Worm (Caenorhabditis elegans) whole organism, dauer: ENCODE data around the gene K06G5.3.

Experiments
- unc-62 ChIP-seq: sonication (generic microtip); optimal IDR thresholded peaks from 2 replicates; lab custom pipeline; 2017; ENCODE audit warnings: missing biosample characterization, missing genetic modification reagents, missing genetic modification characterization

Gene K06G5.3

DNA sequence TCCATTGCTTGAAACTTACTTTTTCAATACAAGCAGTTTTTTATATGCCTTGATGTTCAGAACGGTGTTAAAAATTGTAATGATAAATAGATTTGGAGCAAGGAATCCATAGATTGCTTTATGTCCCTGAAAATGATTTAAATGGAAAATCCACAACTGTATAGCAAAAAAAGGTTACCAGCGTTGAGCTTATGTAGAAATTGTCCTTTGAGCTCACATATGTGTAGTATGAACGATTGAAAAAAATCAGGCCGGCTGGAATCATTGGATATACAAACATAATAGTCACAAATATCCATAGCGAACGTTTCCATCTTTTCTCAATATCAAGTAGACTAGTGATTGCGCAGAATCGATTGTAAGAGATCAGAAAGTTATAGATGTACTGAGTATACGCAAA, 11.3 kb upstream of the K06G5.3 start, which contains the start of gene srg-36:
TSS of gene srg-36 (minus strand) at position 101 of the 400 bp plus-strand sequence.
- TF ChIP-seq unc-62 (GFP tag; lab: Kevin White, UChicago), result no peak

DNA sequence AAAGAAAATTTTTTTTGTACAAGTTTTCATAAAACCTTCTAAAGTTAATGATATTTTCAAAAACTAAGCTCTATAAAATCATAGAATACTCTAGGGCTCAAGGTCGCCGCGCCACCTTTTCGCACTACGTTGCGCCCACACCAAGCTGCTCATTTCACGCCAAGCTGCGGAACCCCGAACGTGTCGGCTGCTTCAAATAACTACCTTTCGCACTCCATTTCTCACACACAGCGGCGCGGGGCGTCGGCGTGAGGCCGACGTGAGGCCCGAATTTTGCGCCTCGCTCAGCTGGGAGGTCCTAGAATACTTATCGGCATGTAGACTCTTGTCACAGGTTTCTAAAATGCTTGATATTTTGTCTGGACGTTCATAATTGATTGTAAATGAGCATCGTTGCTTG, 8.9 kb upstream of the K06G5.3 start:
- TF ChIP-seq unc-62 (GFP tag; lab: Kevin White, UChicago), result no peak

DNA sequence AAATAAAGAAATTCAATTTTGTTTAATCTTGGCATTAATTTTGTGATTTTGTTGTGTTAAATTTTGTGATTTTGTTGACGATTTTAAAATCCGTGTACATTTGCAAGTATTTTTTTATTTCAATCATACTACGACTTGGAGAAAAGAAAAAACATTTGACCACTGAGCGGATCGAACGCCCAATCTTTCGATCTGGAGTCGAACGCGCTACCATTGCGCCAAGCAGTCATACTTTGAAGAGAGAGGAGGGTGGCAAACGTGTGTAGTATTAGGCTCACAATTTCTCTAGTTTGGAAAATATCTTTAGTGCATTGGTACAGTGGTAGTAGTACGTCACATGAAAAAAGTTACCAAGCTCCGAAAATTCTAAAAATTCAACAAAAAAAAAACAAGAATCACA, 5.7 kb upstream of the K06G5.3 start:
- TF ChIP-seq unc-62 (GFP tag; lab: Kevin White, UChicago), result no peak

DNA sequence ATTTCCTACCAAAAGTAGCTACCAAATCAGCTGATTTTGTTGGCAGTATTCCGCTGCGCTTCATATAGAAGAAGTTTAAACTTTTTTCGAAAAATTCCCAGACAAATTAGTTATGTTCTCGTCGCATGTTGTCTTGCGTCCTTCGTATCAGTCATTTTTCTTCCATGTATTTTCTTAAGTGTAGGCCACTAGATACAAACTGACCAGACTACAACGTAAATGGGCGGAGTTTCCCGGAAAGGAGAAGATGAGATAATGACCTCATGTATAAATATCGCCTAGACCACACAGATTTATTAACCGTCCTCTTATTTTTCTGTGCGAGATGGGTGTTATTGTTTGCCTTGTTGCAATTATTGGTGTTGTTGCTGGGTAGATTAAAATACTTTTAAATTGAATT, 2.2 kb upstream of the K06G5.3 start, which contains the start of gene cyp-13B2:
TSS of gene cyp-13B2 (plus strand) at position 301 of the 400 bp plus-strand sequence.
- no peak for TF ChIP-seq unc-62 (GFP tag; lab: Kevin White, UChicago)

ce11 chrX:14214520-14215023, 8.5 kb downstream of the K06G5.3 start, which contains the start of gene K06G5.1:
Gene K06G5.1 (plus strand): TSS chrX:14214973.
- TF ChIP-seq unc-62 (GFP tag; lab: Kevin White, UChicago), result no peak

ce11 chrX:14213314-14213713, 9.7 kb downstream of the K06G5.3 start:
- no peak for TF ChIP-seq unc-62 (GFP tag; lab: Kevin White, UChicago)

- TF ChIP-seq unc-62 (GFP tag; lab: Kevin White, UChicago), result no peak
Measured at ce11 chrX:14207942-14208341, 15.1 kb downstream of the K06G5.3 start, which contains the start of gene ceh-37. Gene ceh-37 (minus strand): TSS chrX:14208000.

- TF ChIP-seq unc-62 (GFP tag; lab: Kevin White, UChicago), result no peak
Measured at ce11 chrX:14206321-14206720, 16.7 kb downstream of the K06G5.3 start.

ce11 chrX:14194251-14194650, 28.8 kb downstream of the K06G5.3 start:
- no peak for TF ChIP-seq unc-62 (GFP tag; lab: Kevin White, UChicago)

DNA sequence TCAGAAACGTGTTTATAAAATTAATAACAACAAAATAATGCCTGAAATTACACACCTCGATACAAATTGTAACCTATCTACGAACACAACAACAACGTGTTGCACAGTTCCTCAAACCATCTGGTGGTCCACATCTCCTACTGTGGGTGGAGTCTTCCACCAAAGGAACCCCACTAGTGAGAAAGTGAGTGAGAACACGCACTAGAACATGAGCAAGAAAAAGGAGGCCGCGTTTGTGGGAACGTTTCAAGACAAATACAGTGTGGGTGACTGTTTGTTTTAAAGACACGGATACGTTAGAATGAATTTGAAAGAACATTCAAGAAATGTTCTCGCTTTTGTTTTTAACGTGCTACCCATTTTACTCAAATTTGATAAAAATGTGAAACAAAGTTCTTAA, 36.6 kb downstream of the K06G5.3 start, which contains the start of gene ceh-36:
TSS of gene ceh-36 (minus strand) at position 101 of the 400 bp plus-strand sequence.
- no peak for TF ChIP-seq unc-62 (GFP tag; lab: Kevin White, UChicago)

DNA sequence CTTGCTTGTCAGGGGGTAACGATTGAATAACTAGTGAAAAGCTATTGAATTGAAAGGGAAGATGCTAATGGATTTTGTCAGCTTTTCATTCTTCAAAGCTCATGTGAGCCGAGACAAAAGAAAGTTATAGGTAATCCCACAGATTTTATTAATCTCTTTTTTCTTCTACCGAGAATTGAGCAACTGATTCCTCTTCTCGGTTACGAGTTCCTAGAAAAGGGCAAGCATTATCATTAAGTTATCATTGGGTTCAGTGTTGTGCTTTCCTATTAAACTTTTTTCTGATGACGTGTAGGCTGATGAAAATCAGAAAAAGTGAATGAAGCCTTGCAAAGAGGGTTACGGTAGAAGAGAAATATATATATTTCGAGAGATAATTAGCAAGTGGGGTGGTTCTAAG, 37.4 kb downstream of the K06G5.3 start:
- TF ChIP-seq unc-62 (GFP tag; lab: Kevin White, UChicago), result no peak

- no peak for TF ChIP-seq unc-62 (GFP tag; lab: Kevin White, UChicago)
Measured at ce11 chrX:14182514-14182913, 40.5 kb downstream of the K06G5.3 start.

DNA sequence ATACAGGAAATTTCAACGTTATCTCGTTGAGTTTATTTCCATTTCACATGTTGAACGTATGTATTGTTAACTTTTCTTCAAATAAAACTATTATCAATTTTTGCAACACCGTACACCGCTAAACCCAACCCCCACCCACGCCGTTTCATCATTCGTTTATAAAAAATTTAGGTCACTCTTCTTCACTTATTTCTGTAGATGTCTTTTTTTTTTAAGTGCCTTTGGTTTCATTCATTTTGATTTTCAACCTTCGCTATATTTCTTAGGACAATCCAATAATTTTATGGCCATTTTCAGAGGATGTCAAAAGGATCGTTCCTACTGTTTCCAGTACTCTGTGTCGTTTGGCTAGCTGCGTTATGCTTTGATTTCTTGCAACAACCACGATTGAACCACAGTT, 42.9 kb downstream of the K06G5.3 start, which contains the start of gene C37E2.3:
TSS of gene C37E2.3 (plus strand) at position 301 of the 400 bp plus-strand sequence.
- TF ChIP-seq unc-62 (GFP tag; lab: Kevin White, UChicago), result no peak

DNA sequence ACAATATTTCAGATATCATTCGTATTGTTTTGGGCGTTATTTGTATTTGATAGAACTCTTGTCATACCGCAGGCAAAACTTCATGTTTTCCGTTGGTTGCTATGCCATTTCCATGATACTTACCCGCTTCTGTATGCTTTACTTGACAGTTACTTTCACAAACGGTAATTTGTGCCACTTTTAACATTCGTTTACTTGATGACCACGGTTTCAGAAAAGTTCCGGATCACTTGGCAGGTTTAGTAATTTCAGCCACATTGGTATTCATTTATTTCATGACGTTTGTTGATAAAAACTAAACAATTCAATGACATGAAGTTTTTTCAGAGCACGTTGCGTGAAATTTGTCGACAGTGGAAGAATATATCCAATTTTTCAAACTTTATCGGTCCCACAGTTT, 43.6 kb downstream of the K06G5.3 start:
- TF ChIP-seq unc-62 (GFP tag; lab: Kevin White, UChicago), result no peak

ce11 chrX:14178688-14179087, 44.4 kb downstream of the K06G5.3 start, which contains the start of gene C37E2.10:
Gene C37E2.10 (plus strand): TSS chrX:14178988.
- no peak for TF ChIP-seq unc-62 (GFP tag; lab: Kevin White, UChicago)

ce11 chrX:14175740-14176139, 47.3 kb downstream of the K06G5.3 start, which contains the start of gene C37E2.2:
Gene C37E2.2 (plus strand): TSS chrX:14176040.
- no peak for TF ChIP-seq unc-62 (GFP tag; lab: Kevin White, UChicago)

DNA sequence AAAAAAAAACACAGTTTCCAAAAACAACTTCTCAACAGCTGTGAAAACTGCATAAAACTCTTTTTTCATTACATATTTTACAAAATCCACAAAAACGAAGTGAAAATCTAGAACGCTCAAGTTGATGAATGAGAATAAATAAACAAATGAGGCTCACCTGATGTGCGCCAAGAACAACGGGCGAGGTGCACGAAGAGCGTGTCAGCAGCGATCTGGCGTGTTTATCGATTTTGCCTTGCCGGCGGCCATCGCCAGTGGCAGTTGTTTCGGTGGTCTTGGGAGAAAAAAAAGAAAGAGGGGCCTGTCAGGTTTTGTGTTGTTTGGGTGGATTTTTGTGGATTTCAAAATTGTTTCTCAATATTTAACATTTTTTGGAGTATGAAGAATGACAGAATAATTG, 49.2 kb downstream of the K06G5.3 start, which contains the start of gene idhb-1:
TSS of gene idhb-1 (minus strand) at position 214 of the 400 bp plus-strand sequence.
- TF ChIP-seq unc-62 (GFP tag; lab: Kevin White, UChicago), result no peak
